Worm (Caenorhabditis elegans) whole organism, mixed stage, embryonic: ENCODE measurements around the gene C15B12.1.

Experiments used
- blmp-1 ChIP-seq: fragments of 150-350 bp; optimal IDR thresholded peaks from 2 replicates; lab custom pipeline; 2014; ENCODE audit warnings: missing biosample characterization, missing genetic modification characterization
- lsy-2 ChIP-seq: fragments of 150-350 bp; optimal IDR thresholded peaks from 2 replicates; lab custom pipeline; 2014; ENCODE audit warnings: missing biosample characterization, missing genetic modification characterization
- mab-5 ChIP-seq: fragments of 150-350 bp; optimal IDR thresholded peaks from 2 replicates; lab custom pipeline; 2014; ENCODE audit warnings: missing biosample characterization, missing genetic modification characterization
- mep-1 ChIP-seq: fragments of 150-350 bp; optimal IDR thresholded peaks from 2 replicates; lab custom pipeline; 2017; ENCODE audit warnings: missing biosample characterization, missing genetic modification reagents, missing genetic modification characterization, inconsistent platforms
- nhr-237 ChIP-seq: fragments of 150-350 bp; optimal IDR thresholded peaks from 2 replicates; lab custom pipeline; 2014; ENCODE audit warnings: missing biosample characterization, missing genetic modification characterization
- nhr-76 ChIP-seq: sonication (generic microtip); optimal IDR thresholded peaks from 2 replicates; lab custom pipeline; 2017; ENCODE audit warnings: missing biosample characterization, missing genetic modification characterization
- unc-62 ChIP-seq: fragments of 150-350 bp; optimal IDR thresholded peaks from 2 replicates; lab custom pipeline; 2014; ENCODE audit warnings: missing biosample characterization, missing genetic modification reagents, missing genetic modification characterization

- TF ChIP-seq mab-5 (tag; lab: Kevin White, UChicago) (no peak), blmp-1 (tag; lab: Kevin White, UChicago) (no peak), lsy-2 (tag; lab: Kevin White, UChicago) (no peak), mep-1 (tag; lab: Kevin White, UChicago) (no peak), unc-62 (peak; percentile 69), nhr-237 (tag; lab: Kevin White, UChicago) (no peak), nhr-76 (no peak)
Measured at ce11 chrX:6509813-6510212, 33.2 kb downstream of the C15B12.1 start.
